Fruit fly (Drosophila melanogaster) whole organism, embryonic: ENCODE data around the gene woc.
A peak's percentile ranks its signal among the peaks of the same experiment; 100 is the strongest.

Source experiments
- CG10147 ChIP-seq: fragments of 200-800 bp; sonication (Bioruptor generic); optimal IDR thresholded peaks from 2 replicates; lab custom pipeline; 2019; ENCODE audit warnings: missing biosample characterization, mild to moderate bottlenecking, missing genetic modification characterization, moderate library complexity
- CG10462 ChIP-seq: fragments of 200-800 bp; sonication (Bioruptor generic); optimal IDR thresholded peaks from 2 replicates; lab custom pipeline; 2016; ENCODE audit warnings: missing biosample characterization, missing genetic modification characterization
- CG10979 ChIP-seq: fragments of 200-800 bp; sonication (Bioruptor generic); optimal IDR thresholded peaks from 2 replicates; lab custom pipeline; 2018; ENCODE audit warnings: missing biosample characterization, mild to moderate bottlenecking, missing genetic modification characterization, moderate library complexity
- CG11723 ChIP-seq: fragments of 200-800 bp; sonication (Bioruptor generic); optimal IDR thresholded peaks from 2 replicates; lab custom pipeline; 2017; ENCODE audit warnings: missing biosample characterization, mild to moderate bottlenecking, missing genetic modification characterization
- CG15514 ChIP-seq: fragments of 200-800 bp; sonication (Bioruptor generic); optimal IDR thresholded peaks from 3 replicates; lab custom pipeline; 2017; ENCODE audit warnings: missing biosample characterization, missing genetic modification characterization, mild to moderate bottlenecking, moderate library complexity, missing genetic modification reagents
- CG2129 ChIP-seq: fragments of 200-800 bp; sonication (Bioruptor generic); IDR thresholded peaks from 2 replicates; pipeline ENCODE4 v1.3.6; 2022; ENCODE audit warnings: missing biosample characterization, missing genetic modification characterization; ENCODE audit not compliant: partially characterized antibody
- CG2199 ChIP-seq: fragments of 200-800 bp; sonication (Bioruptor generic); IDR thresholded peaks from 3 replicates; pipeline ENCODE4 v1.3.6; 2022; ENCODE audit warnings: missing biosample characterization, missing genetic modification characterization
- CG2889 ChIP-seq: fragments of 200-800 bp; sonication (Bioruptor generic); IDR thresholded peaks from 3 replicates; pipeline ENCODE4 v1.3.6; 2022; ENCODE audit warnings: missing biosample characterization, missing genetic modification characterization
- CG31388 ChIP-seq: fragments of 200-800 bp; sonication (Bioruptor generic); optimal IDR thresholded peaks from 2 replicates; lab custom pipeline; 2016; ENCODE audit warnings: missing biosample characterization, missing genetic modification characterization
- CG34376 ChIP-seq: fragments of 200-800 bp; sonication (Bioruptor generic); optimal IDR thresholded peaks from 2 replicates; lab custom pipeline; 2018; ENCODE audit warnings: missing biosample characterization, mild to moderate bottlenecking, missing genetic modification characterization
- CG3847 ChIP-seq: fragments of 200-800 bp; sonication (Bioruptor generic); IDR thresholded peaks from 2 replicates; pipeline ENCODE4 v1.3.6; 2022; ENCODE audit warnings: missing biosample characterization, missing genetic modification characterization
- CG42726 ChIP-seq: fragments of 200-800 bp; sonication (Bioruptor generic); IDR thresholded peaks from 2 replicates; pipeline ENCODE4 v1.3.6; 2022; ENCODE audit warnings: missing biosample characterization, missing genetic modification characterization; ENCODE audit not compliant: partially characterized antibody
- CG7372 ChIP-seq: fragments of 200-800 bp; sonication (Bioruptor generic); IDR thresholded peaks from 2 replicates; pipeline ENCODE4 v1.3.6; 2022; ENCODE audit warnings: missing biosample characterization, missing genetic modification characterization
- CG7928 ChIP-seq: fragments of 200-800 bp; sonication (Bioruptor generic); optimal IDR thresholded peaks from 2 replicates; lab custom pipeline; 2017; ENCODE audit warnings: missing biosample characterization, mild to moderate bottlenecking, missing genetic modification characterization
- CG7963 ChIP-seq: fragments of 200-800 bp; sonication (Bioruptor generic); IDR thresholded peaks from 3 replicates; pipeline ENCODE4 v1.3.6; 2022; ENCODE audit warnings: missing biosample characterization, missing genetic modification characterization; ENCODE audit not compliant: partially characterized antibody
- CG8478 ChIP-seq: fragments of >200 bp; optimal IDR thresholded peaks from 2 replicates; lab custom pipeline; 2018
- CG9437 ChIP-seq: fragments of 200-800 bp; sonication (Bioruptor generic); optimal IDR thresholded peaks from 2 replicates; lab custom pipeline; 2018; ENCODE audit warnings: missing biosample characterization, mild to moderate bottlenecking, missing genetic modification characterization
- CG9932 ChIP-seq: fragments of 200-800 bp; sonication (Bioruptor generic); IDR thresholded peaks from 2 replicates; pipeline ENCODE4 v1.3.6; 2022; ENCODE audit warnings: missing biosample characterization, missing genetic modification characterization
- CrebB ChIP-seq: fragments of 200-800 bp; sonication (Bioruptor generic); optimal IDR thresholded peaks from 3 replicates; lab custom pipeline; 2018; ENCODE audit warnings: missing biosample characterization, mild to moderate bottlenecking, missing genetic modification characterization
- Doc3 ChIP-seq: fragments of 200-800 bp; sonication (Bioruptor generic); IDR thresholded peaks from 3 replicates; pipeline ENCODE4 v1.3.6; 2022; ENCODE audit warnings: missing biosample characterization, missing genetic modification characterization; ENCODE audit not compliant: partially characterized antibody
- Ets65A ChIP-seq: fragments of 200-800 bp; sonication (Bioruptor generic); peaks from one replicate; lab custom pipeline; 2016; ENCODE audit warnings: missing biosample characterization, missing genetic modification characterization
- Hmx ChIP-seq: fragments of 200-800 bp; sonication (Bioruptor generic); optimal IDR thresholded peaks from 2 replicates; lab custom pipeline; 2016; ENCODE audit warnings: missing biosample characterization, missing genetic modification characterization
- Hr51 ChIP-seq, 2 experiments: fragments of 200-800 bp; sonication (Bioruptor generic); optimal IDR thresholded peaks; 2 replicates in 1 of 2; 3 replicates in 1 of 2; lab custom pipeline; 2016 to 2018; ENCODE audit warnings: missing biosample characterization in 2 of 2, missing genetic modification characterization in 2 of 2, mild to moderate bottlenecking in 1 of 2, moderate library complexity in 1 of 2
- Kr ChIP-seq: fragments of 200-800 bp; sonication (Bioruptor generic); optimal IDR thresholded peaks from 2 replicates; lab custom pipeline; 2017; ENCODE audit warnings: missing biosample characterization, mild to moderate bottlenecking, missing genetic modification characterization
- Lpt ChIP-seq: fragments of >200 bp; optimal IDR thresholded peaks from 2 replicates; lab custom pipeline; 2018; ENCODE audit warnings: missing biosample characterization, missing genetic modification characterization
- Mad ChIP-seq: fragments of 200-800 bp; sonication (Bioruptor generic); optimal IDR thresholded peaks from 2 replicates; lab custom pipeline; 2016; ENCODE audit warnings: missing biosample characterization, missing genetic modification characterization
- Nf-YB ChIP-seq: fragments of 200-800 bp; sonication (Bioruptor generic); optimal IDR thresholded peaks from 3 replicates; lab custom pipeline; 2019; ENCODE audit warnings: missing biosample characterization, mild to moderate bottlenecking, missing genetic modification characterization, moderate library complexity
- Pdp1 ChIP-seq, 2 experiments: fragments of 200-800 bp; sonication (Bioruptor generic); optimal IDR thresholded peaks; 3 replicates each; lab custom pipeline; 2016; ENCODE audit warnings: missing biosample characterization in 2 of 2, missing genetic modification characterization in 2 of 2, mild to moderate bottlenecking in 1 of 2, moderate library complexity in 1 of 2
- Ptx1 ChIP-seq: fragments of 200-800 bp; sonication (Bioruptor generic); IDR thresholded peaks from 2 replicates; pipeline ENCODE4 v1.3.6; 2022; ENCODE audit warnings: missing biosample characterization, missing genetic modification characterization
- Ravus ChIP-seq: fragments of 200-800 bp; sonication (Bioruptor generic); IDR thresholded peaks from 2 replicates; pipeline ENCODE4 v1.3.6; 2022; ENCODE audit warnings: missing biosample characterization, missing genetic modification characterization
- Trl ChIP-seq, 3 experiments: fragments of >200 bp in 2 of 3; fragments of 200-800 bp in 1 of 3; sonication (Bioruptor generic) in 1 of 3; optimal IDR thresholded peaks; 2 replicates in 1 of 3; 3 replicates in 2 of 3; lab custom pipeline; 2016 to 2017; ENCODE audit warnings: missing biosample characterization in 1 of 3, missing genetic modification characterization in 1 of 3
- YL-1 ChIP-seq: fragments of 200-800 bp; sonication (Bioruptor generic); optimal IDR thresholded peaks from 3 replicates; lab custom pipeline; 2017; ENCODE audit warnings: missing biosample characterization, mild to moderate bottlenecking, missing genetic modification characterization
- amos ChIP-seq: fragments of 200-800 bp; sonication (Bioruptor generic); IDR thresholded peaks from 2 replicates; pipeline ENCODE4 v1.3.6; 2022; ENCODE audit warnings: missing biosample characterization, missing genetic modification characterization; ENCODE audit not compliant: partially characterized antibody
- caup ChIP-seq: fragments of 200-800 bp; sonication (Bioruptor generic); optimal IDR thresholded peaks from 3 replicates; lab custom pipeline; 2017; ENCODE audit warnings: missing biosample characterization, mild to moderate bottlenecking, missing genetic modification characterization, moderate library complexity; ENCODE audit not compliant: severe bottlenecking
- ci ChIP-seq: fragments of 200-800 bp; sonication (Bioruptor generic); IDR thresholded peaks from 3 replicates; pipeline ENCODE4 v1.3.6; 2022; ENCODE audit warnings: missing biosample characterization, missing genetic modification characterization
- crc ChIP-seq: fragments of 200-800 bp; sonication (Bioruptor generic); optimal IDR thresholded peaks from 2 replicates; lab custom pipeline; 2016; ENCODE audit warnings: missing biosample characterization, missing genetic modification characterization
- dpn ChIP-seq, 2 experiments: fragments of 200-800 bp; sonication (Bioruptor generic); optimal IDR thresholded peaks; 3 replicates each; lab custom pipeline; 2016; ENCODE audit warnings: missing biosample characterization in 2 of 2, missing genetic modification characterization in 2 of 2
- exex ChIP-seq: fragments of 200-800 bp; sonication (Bioruptor generic); optimal IDR thresholded peaks from 4 replicates; lab custom pipeline; 2018; ENCODE audit warnings: missing biosample characterization, mild to moderate bottlenecking, missing genetic modification characterization, moderate library complexity
- fd3F ChIP-seq: fragments of 200-800 bp; sonication (Bioruptor generic); optimal IDR thresholded peaks from 2 replicates; lab custom pipeline; 2018; ENCODE audit warnings: missing biosample characterization, mild to moderate bottlenecking, missing genetic modification characterization, moderate library complexity
- grau ChIP-seq: fragments of 200-800 bp; optimal IDR thresholded peaks from 3 replicates; lab custom pipeline; 2019; ENCODE audit warnings: missing biosample characterization, mild to moderate bottlenecking, missing genetic modification characterization, moderate library complexity
- pfk ChIP-seq: fragments of 200-800 bp; sonication (Bioruptor generic); optimal IDR thresholded peaks from 2 replicates; lab custom pipeline; 2018; ENCODE audit warnings: missing biosample characterization, mild to moderate bottlenecking, missing genetic modification characterization, moderate library complexity
- pum ChIP-seq: fragments of 200-800 bp; sonication (Bioruptor generic); optimal IDR thresholded peaks from 2 replicates; lab custom pipeline; 2016; ENCODE audit warnings: missing biosample characterization, missing genetic modification characterization
- rib ChIP-seq: fragments of 200-800 bp; sonication (Bioruptor generic); IDR thresholded peaks from 2 replicates; pipeline ENCODE4 v1.3.6; 2022; ENCODE audit warnings: missing biosample characterization, missing genetic modification characterization
- run ChIP-seq: fragments of 200-800 bp; sonication (Bioruptor generic); optimal IDR thresholded peaks from 3 replicates; lab custom pipeline; 2018; ENCODE audit warnings: missing biosample characterization, mild to moderate bottlenecking, missing genetic modification characterization
- sna ChIP-seq: fragments of 200-800 bp; sonication (Bioruptor generic); IDR thresholded peaks from 2 replicates; pipeline ENCODE4 v1.3.6; 2022; ENCODE audit warnings: missing biosample characterization, missing genetic modification characterization; ENCODE audit not compliant: partially characterized antibody
- ssp ChIP-seq: fragments of 200-800 bp; sonication (Bioruptor generic); IDR thresholded peaks from 2 replicates; pipeline ENCODE4 v1.3.6; 2022; ENCODE audit warnings: missing biosample characterization, missing genetic modification characterization
- tap ChIP-seq: fragments of 200-800 bp; optimal IDR thresholded peaks from 3 replicates; lab custom pipeline; 2019; ENCODE audit warnings: missing biosample characterization, mild to moderate bottlenecking, missing genetic modification characterization, moderate library complexity
- tgo ChIP-seq: fragments of 200-800 bp; sonication (Bioruptor generic); IDR thresholded peaks from 3 replicates; pipeline ENCODE4 v1.3.6; 2022; ENCODE audit warnings: missing biosample characterization, missing genetic modification characterization
- wek ChIP-seq: fragments of 200-800 bp; sonication (Bioruptor generic); optimal IDR thresholded peaks from 3 replicates; lab custom pipeline; 2018; ENCODE audit warnings: missing biosample characterization, mild to moderate bottlenecking, missing genetic modification characterization, moderate library complexity
- yki ChIP-seq: fragments of >200 bp; optimal IDR thresholded peaks from 3 replicates; lab custom pipeline; 2018
- z ChIP-seq: fragments of 200-800 bp; sonication (Bioruptor generic); IDR thresholded peaks from 3 replicates; pipeline ENCODE4 v1.3.6; 2022; ENCODE audit warnings: missing biosample characterization, missing genetic modification characterization

The woc gene

dm6 chr3R:27245401-27245757 is 18.5 kb downstream of the woc start (continued):
- TF ChIP-seq tgo (GFP tag; lab: Robert Waterston, UW): 0 out of 3 replicates have a peak, but pooled peaks have one; percentile 19
- no peak for TF ChIP-seq CG9932
- TF ChIP-seq CG31388 (GFP tag; lab: Kevin White, UChicago): no peak
- TF ChIP-seq ci: peak; percentile 52; the same call in 1 of the 3 replicates
- no peak for TF ChIP-seq wek (GFP tag; lab: Kevin White, UChicago)
- no peak for TF ChIP-seq CG9437
- peak; percentile 91 for TF ChIP-seq CG8478 (lab: Kevin White, UChicago)
- TF ChIP-seq CG34376: no peak
- no peak for TF ChIP-seq dpn (GFP tag; optimal IDR thresholded peaks at IDR 0.05; lab: Kevin White, UChicago)
- TF ChIP-seq Ptx1 (GFP tag; lab: Robert Waterston, UW): no peak
- no peak for TF ChIP-seq ssp
- TF ChIP-seq Mad (GFP tag; lab: Kevin White, UChicago): no peak
- TF ChIP-seq rib: 0 out of 2 replicates have a peak, but pooled peaks have one; percentile 13
- TF ChIP-seq crc: no peak
- no peak for TF ChIP-seq Doc3
- TF ChIP-seq CG11723 (GFP tag; lab: Kevin White, UChicago): no peak
- TF ChIP-seq CG7963: no peak; the same call in 2 of the 3 replicates
- TF ChIP-seq CrebB (tag; lab: Kevin White, UChicago): peak; percentile 17
- TF ChIP-seq CG10462: no peak
- TF ChIP-seq CG7928 (GFP tag; lab: Kevin White, UChicago): no peak
- no peak for TF ChIP-seq CG42726 (GFP tag; lab: Robert Waterston, UW)
- no peak for TF ChIP-seq tap
- no peak for TF ChIP-seq z (GFP tag; lab: Robert Waterston, UW)
- peak in 1 of 2 experiments; percentile 23 for TF ChIP-seq Trl (optimal IDR thresholded peaks at IDR 0.05; lab: Kevin White, UChicago)
- TF ChIP-seq Trl (GFP tag; optimal IDR thresholded peaks at IDR 0.05; lab: Kevin White, UChicago): no peak
- no peak for TF ChIP-seq Lpt
- TF ChIP-seq Ravus (GFP tag; lab: Robert Waterston, UW): no peak
- no peak for TF ChIP-seq Pdp1 (GFP tag; optimal IDR thresholded peaks at IDR 0.05; lab: Kevin White, UChicago)
- peak; percentile 10 for TF ChIP-seq grau (tag; lab: Kevin White, UChicago)
- TF ChIP-seq Hr51 (GFP tag; optimal IDR thresholded peaks at IDR 0.05; lab: Kevin White, UChicago): no peak
- no peak for TF ChIP-seq pfk (GFP tag; lab: Kevin White, UChicago)
- no peak for TF ChIP-seq yki
- no peak for TF ChIP-seq CG10979 (tag; lab: Kevin White, UChicago)
- no peak for TF ChIP-seq run (tag; lab: Kevin White, UChicago)
- TF ChIP-seq CG2889 (GFP tag; lab: Robert Waterston, UW): no peak
- TF ChIP-seq Kr (GFP tag; lab: Kevin White, UChicago): no peak
- no peak for TF ChIP-seq amos
- no peak for TF ChIP-seq CG10147 (GFP tag; lab: Kevin White, UChicago)
- no peak for TF ChIP-seq sna (GFP tag; lab: Robert Waterston, UW)
- no peak for TF ChIP-seq pum (GFP tag; lab: Kevin White, UChicago)
- TF ChIP-seq Nf-YB (GFP tag; lab: Kevin White, UChicago): peak; percentile 27
- no peak for TF ChIP-seq Hmx (GFP tag; lab: Kevin White, UChicago)
- TF ChIP-seq exex: no peak
- TF ChIP-seq Ets65A: no peak
- TF ChIP-seq CG3847 (GFP tag; lab: Robert Waterston, UW): no peak
- TF ChIP-seq caup (GFP tag; lab: Kevin White, UChicago): no peak
- no peak for TF ChIP-seq fd3F (GFP tag; lab: Kevin White, UChicago)
- TF ChIP-seq CG15514 (GFP tag; lab: Kevin White, UChicago): no peak
- no peak for TF ChIP-seq CG2129 (GFP tag; lab: Robert Waterston, UW)
- TF ChIP-seq CG2199: no peak
- no peak for TF ChIP-seq CG7372
- TF ChIP-seq YL-1 (GFP tag; lab: Kevin White, UChicago): no peak
